Worm (Caenorhabditis elegans) whole organism, L2 larva: ENCODE data around the gene lgc-39.

Source experiments
- F13H6.1 ChIP-seq: sonication (generic microtip); optimal IDR thresholded peaks from 2 replicates; lab custom pipeline; 2016; ENCODE audit warnings: missing genetic modification characterization, missing compliant biosample characterization
- R02D3.7 ChIP-seq: fragments of 150-350 bp; optimal IDR thresholded peaks from 2 replicates; lab custom pipeline; 2014; ENCODE audit warnings: missing biosample characterization, missing genetic modification characterization
- ZK546.5 ChIP-seq: sonication (generic microtip); optimal IDR thresholded peaks from 2 replicates; lab custom pipeline; 2017; ENCODE audit warnings: missing biosample characterization, missing genetic modification characterization
- alr-1 ChIP-seq: fragments of 150-350 bp; optimal IDR thresholded peaks from 2 replicates; lab custom pipeline; 2014; ENCODE audit warnings: missing biosample characterization, missing genetic modification characterization
- aly-2 ChIP-seq: fragments of 150-350 bp; optimal IDR thresholded peaks from 2 replicates; lab custom pipeline; 2014; ENCODE audit warnings: missing biosample characterization, missing genetic modification characterization
- ama-1 ChIP-seq: fragments of 150-350 bp; optimal IDR thresholded peaks from 2 replicates; lab custom pipeline; 2018; ENCODE audit warnings: inconsistent platforms
- ceh-16 ChIP-seq: fragments of 150-350 bp; optimal IDR thresholded peaks from 2 replicates; lab custom pipeline; 2014; ENCODE audit warnings: missing biosample characterization, missing genetic modification characterization
- ceh-82 ChIP-seq: fragments of 150-350 bp; optimal IDR thresholded peaks from 2 replicates; lab custom pipeline; 2014; ENCODE audit warnings: missing biosample characterization, missing genetic modification characterization
- crh-2 ChIP-seq: sonication (generic microtip); optimal IDR thresholded peaks from 2 replicates; lab custom pipeline; 2017; ENCODE audit warnings: missing biosample characterization, missing genetic modification characterization
- dmd-4 ChIP-seq: sonication (generic microtip); optimal IDR thresholded peaks from 2 replicates; lab custom pipeline; 2017; ENCODE audit warnings: missing biosample characterization, missing genetic modification characterization
- egl-27 ChIP-seq: sonication (generic microtip); optimal IDR thresholded peaks from 3 replicates; lab custom pipeline; 2017; ENCODE audit warnings: missing biosample characterization, missing genetic modification reagents, missing genetic modification characterization
- elt-1 ChIP-seq: fragments of 150-350 bp; optimal IDR thresholded peaks from 2 replicates; lab custom pipeline; 2014; ENCODE audit warnings: missing biosample characterization, missing genetic modification characterization
- elt-3 ChIP-seq: sonication (generic microtip); optimal IDR thresholded peaks from 2 replicates; lab custom pipeline; 2017; ENCODE audit warnings: missing biosample characterization, missing genetic modification characterization
- fos-1 ChIP-seq: fragments of 150-350 bp; optimal IDR thresholded peaks from 2 replicates; lab custom pipeline; 2014; ENCODE audit warnings: missing biosample characterization, missing genetic modification characterization
- gmeb-1 ChIP-seq: fragments of 150-350 bp; optimal IDR thresholded peaks from 2 replicates; lab custom pipeline; 2014; ENCODE audit warnings: missing biosample characterization, missing genetic modification characterization
- lin-11 ChIP-seq: fragments of 150-350 bp; sonication (generic microtip); optimal IDR thresholded peaks from 2 replicates; lab custom pipeline; 2014; ENCODE audit warnings: missing biosample characterization, missing genetic modification characterization, inconsistent platforms, mixed read lengths
- lin-13 ChIP-seq: fragments of 150-350 bp; optimal IDR thresholded peaks from 2 replicates; lab custom pipeline; 2014; ENCODE audit warnings: missing biosample characterization, missing genetic modification reagents, missing genetic modification characterization
- lsy-2 ChIP-seq, 2 experiments: fragments of 150-350 bp in 1 of 2; sonication (generic microtip) in 1 of 2; optimal IDR thresholded peaks; 2 replicates each; lab custom pipeline; 2014 to 2017; ENCODE audit warnings: missing biosample characterization in 2 of 2, missing genetic modification characterization in 2 of 2
- mab-5 ChIP-seq: fragments of 150-350 bp; optimal IDR thresholded peaks from 2 replicates; lab custom pipeline; 2014; ENCODE audit warnings: missing biosample characterization, missing genetic modification characterization
- mbf-1 ChIP-seq: sonication (generic microtip); optimal IDR thresholded peaks from 2 replicates; lab custom pipeline; 2017; ENCODE audit warnings: missing biosample characterization, missing genetic modification characterization
- nhr-10 ChIP-seq: sonication (generic microtip); optimal IDR thresholded peaks from 2 replicates; lab custom pipeline; 2017; ENCODE audit warnings: missing biosample characterization, missing genetic modification characterization
- nhr-11 ChIP-seq: fragments of 150-350 bp; optimal IDR thresholded peaks from 2 replicates; lab custom pipeline; 2014; ENCODE audit warnings: missing biosample characterization, missing genetic modification characterization
- nhr-12 ChIP-seq: fragments of 150-350 bp; optimal IDR thresholded peaks from 2 replicates; lab custom pipeline; 2014; ENCODE audit warnings: missing biosample characterization, missing genetic modification characterization
- nhr-129 ChIP-seq: fragments of 150-350 bp; optimal IDR thresholded peaks from 2 replicates; lab custom pipeline; 2014; ENCODE audit warnings: missing biosample characterization, missing genetic modification characterization
- nhr-21 ChIP-seq: fragments of 150-350 bp; optimal IDR thresholded peaks from 2 replicates; lab custom pipeline; 2014; ENCODE audit warnings: missing biosample characterization, missing genetic modification characterization
- nhr-23 ChIP-seq: fragments of 150-350 bp; optimal IDR thresholded peaks from 2 replicates; lab custom pipeline; 2014; ENCODE audit warnings: missing biosample characterization, missing genetic modification reagents, missing genetic modification characterization
- nhr-237 ChIP-seq: fragments of 150-350 bp; optimal IDR thresholded peaks from 2 replicates; lab custom pipeline; 2014; ENCODE audit warnings: missing biosample characterization, missing genetic modification characterization
- nhr-25 ChIP-seq: fragments of 150-350 bp; sonication (generic microtip); optimal IDR thresholded peaks from 3 replicates; lab custom pipeline; 2014; ENCODE audit warnings: missing biosample characterization, missing genetic modification characterization
- nhr-6 ChIP-seq: fragments of 150-350 bp; optimal IDR thresholded peaks from 2 replicates; lab custom pipeline; 2014; ENCODE audit warnings: missing biosample characterization, missing genetic modification characterization
- peb-1 ChIP-seq: fragments of 150-350 bp; optimal IDR thresholded peaks from 2 replicates; lab custom pipeline; 2014; ENCODE audit warnings: missing biosample characterization, missing genetic modification characterization
- sma-3 ChIP-seq: sonication (generic microtip); optimal IDR thresholded peaks from 2 replicates; lab custom pipeline; 2016; ENCODE audit warnings: missing genetic modification reagents, missing genetic modification characterization, missing compliant biosample characterization
- sma-9 ChIP-seq, 2 experiments: fragments of 150-350 bp in 1 of 2; sonication (generic microtip) in 1 of 2; optimal IDR thresholded peaks; 2 replicates each; lab custom pipeline; 2014 to 2016; ENCODE audit warnings: missing genetic modification characterization in 2 of 2, mild to moderate bottlenecking in 1 of 2, missing biosample characterization in 1 of 2, missing compliant biosample characterization in 1 of 2, missing genetic modification reagents in 1 of 2, moderate library complexity in 1 of 2
- unc-39 ChIP-seq: fragments of 150-350 bp; optimal IDR thresholded peaks from 2 replicates; lab custom pipeline; 2014; ENCODE audit warnings: missing biosample characterization, missing genetic modification characterization
- unc-62 ChIP-seq: fragments of 150-350 bp; optimal IDR thresholded peaks from 2 replicates; lab custom pipeline; 2014; ENCODE audit warnings: missing biosample characterization, missing genetic modification reagents, missing genetic modification characterization
- zag-1 ChIP-seq: fragments of 150-350 bp; optimal IDR thresholded peaks from 2 replicates; lab custom pipeline; 2014; ENCODE audit warnings: missing biosample characterization, missing genetic modification characterization
- ztf-1 ChIP-seq: fragments of 200-800 bp; sonication (Bioruptor generic); conservative IDR thresholded peaks from 2 replicates; pipeline ENCODE4 v1.3.6; 2022; ENCODE audit warnings: missing genetic modification characterization, missing compliant biosample characterization
- ztf-11 ChIP-seq: sonication (generic microtip); optimal IDR thresholded peaks from 2 replicates; lab custom pipeline; 2017; ENCODE audit warnings: missing biosample characterization, missing genetic modification characterization

Gene lgc-39

ce11 chrV:7197036-7197435 is 21.7 kb downstream of the lgc-39 start:
- TF ChIP-seq elt-1 (tag; lab: Kevin White, UChicago) (no peak), F13H6.1 (tag; lab: Kevin White, UChicago) (no peak), ztf-1 (GFP tag; lab: Robert Waterston, UW) (no peak), sma-9 (GFP tag; optimal IDR thresholded peaks at IDR 0.05; lab: Kevin White, UChicago) (no peak), sma-9 (tag; optimal IDR thresholded peaks at IDR 0.05; lab: Kevin White, UChicago) (no peak), ztf-11 (tag; lab: Kevin White, UChicago) (no peak), nhr-12 (tag; lab: Kevin White, UChicago) (no peak), lsy-2 (tag; optimal IDR thresholded peaks at IDR 0.05; lab: Kevin White, UChicago) (no peak), lin-11 (tag; lab: Kevin White, UChicago) (no peak), unc-62 (GFP tag; lab: Kevin White, UChicago) (no peak), ceh-82 (tag; lab: Kevin White, UChicago) (no peak), sma-3 (GFP tag; lab: Kevin White, UChicago) (no peak), nhr-11 (tag; lab: Kevin White, UChicago) (no peak)
- TF ChIP-seq, all 48 proteins: peak for 0

ce11 chrV:7198403-7198802 is 23.1 kb downstream of the lgc-39 start:
- TF ChIP-seq mab-5 (no peak), nhr-129 (tag; lab: Kevin White, UChicago) (peak; percentile 18), nhr-21 (tag; lab: Kevin White, UChicago) (no peak), nhr-10 (tag; lab: Kevin White, UChicago) (no peak), egl-27 (tag; lab: Kevin White, UChicago) (no peak), elt-1 (tag; lab: Kevin White, UChicago) (no peak), nhr-23 (tag; lab: Kevin White, UChicago) (no peak), ztf-1 (GFP tag; lab: Robert Waterston, UW) (no peak), fos-1 (tag; lab: Kevin White, UChicago) (peak; percentile 83), zag-1 (no peak), ceh-16 (no peak), alr-1 (tag; lab: Kevin White, UChicago) (no peak), R02D3.7 (tag; lab: Kevin White, UChicago) (no peak), unc-39 (tag; lab: Kevin White, UChicago) (no peak), ZK546.5 (tag; lab: Kevin White, UChicago) (no peak), mbf-1 (no peak), sma-3 (GFP tag; lab: Kevin White, UChicago) (peak; percentile 6), sma-9 (GFP tag; optimal IDR thresholded peaks at IDR 0.05; lab: Kevin White, UChicago) (peak; percentile 14), sma-9 (tag; optimal IDR thresholded peaks at IDR 0.05; lab: Kevin White, UChicago) (no peak), dmd-4 (no peak), nhr-237 (tag; lab: Kevin White, UChicago) (no peak), nhr-6 (tag; lab: Kevin White, UChicago) (no peak), nhr-25 (tag; lab: Kevin White, UChicago) (no peak), crh-2 (tag; lab: Kevin White, UChicago) (peak; percentile 67), F13H6.1 (tag; lab: Kevin White, UChicago) (peak; percentile 20), nhr-11 (tag; lab: Kevin White, UChicago) (no peak), ceh-82 (tag; lab: Kevin White, UChicago) (no peak), gmeb-1 (tag; lab: Kevin White, UChicago) (peak; percentile 4), ama-1 (lab: Kevin White, UChicago) (peak; percentile 65)

- no peak for TF ChIP-seq nhr-11 (tag; lab: Kevin White, UChicago)
- TF ChIP-seq, all 48 proteins: peak for 0
These were observed 23.8 kb downstream of the lgc-39 start for ce11 chrV:7199077-7199476.

- TF ChIP-seq sma-3 (GFP tag; lab: Kevin White, UChicago), result no peak
- TF ChIP-seq peb-1 (tag; lab: Kevin White, UChicago), result no peak
- TF ChIP-seq nhr-23 (tag; lab: Kevin White, UChicago), result no peak
- TF ChIP-seq ceh-16, result no peak
- TF ChIP-seq aly-2 (tag; lab: Kevin White, UChicago), result no peak
These were observed 24.6 kb downstream of the lgc-39 start, which contains the start of gene F09G2.1 for ce11 chrV:7199932-7200331. TSS of gene F09G2.1 (plus strand) at chrV:7200232.

- TF ChIP-seq egl-27 (tag; lab: Kevin White, UChicago) (no peak), elt-3 (tag; lab: Kevin White, UChicago) (no peak), dmd-4 (no peak), nhr-129 (tag; lab: Kevin White, UChicago) (no peak), nhr-237 (tag; lab: Kevin White, UChicago) (no peak), unc-62 (GFP tag; lab: Kevin White, UChicago) (no peak), R02D3.7 (tag; lab: Kevin White, UChicago) (no peak), fos-1 (tag; lab: Kevin White, UChicago) (no peak), lin-13 (GFP tag; lab: Kevin White, UChicago) (no peak), ceh-82 (tag; lab: Kevin White, UChicago) (no peak), nhr-11 (tag; lab: Kevin White, UChicago) (no peak)
These were observed 26.1 kb downstream of the lgc-39 start for ce11 chrV:7201353-7201752.
